Worm (Caenorhabditis elegans) whole organism, early embryonic: Measurements from ENCODE around the gene sec-24.1.

Experiments
- B0310.2 ChIP-seq: sonication (generic microtip); optimal IDR thresholded peaks from 2 replicates; lab custom pipeline; 2016; ENCODE audit warnings: mild to moderate bottlenecking, missing genetic modification characterization, missing compliant biosample characterization
- F13C5.2 ChIP-seq: sonication (generic microtip); optimal IDR thresholded peaks from 2 replicates; lab custom pipeline; 2017; ENCODE audit warnings: mild to moderate bottlenecking, missing genetic modification characterization, inconsistent platforms, missing compliant biosample characterization
- aly-1 ChIP-seq: sonication (generic microtip); optimal IDR thresholded peaks from 2 replicates; lab custom pipeline; 2016; ENCODE audit warnings: missing genetic modification characterization, missing compliant biosample characterization
- ama-1 ChIP-seq: fragments of 150-350 bp; optimal IDR thresholded peaks from 2 replicates; lab custom pipeline; 2014
- ceh-13 ChIP-seq: fragments of 200-800 bp; sonication (Bioruptor generic); optimal IDR thresholded peaks from 2 replicates; lab custom pipeline; 2018; ENCODE audit warnings: mild to moderate bottlenecking, missing genetic modification characterization, missing compliant biosample characterization
- ceh-36 ChIP-seq: sonication (generic microtip); optimal IDR thresholded peaks from 2 replicates; lab custom pipeline; 2016; ENCODE audit warnings: missing genetic modification characterization, inconsistent platforms, missing compliant biosample characterization
- ets-7 ChIP-seq: sonication (generic microtip); optimal IDR thresholded peaks from 2 replicates; lab custom pipeline; 2016; ENCODE audit warnings: missing genotype, missing genetic modification characterization, missing compliant biosample characterization
- flt-1 ChIP-seq: fragments of 200-800 bp; sonication (Bioruptor generic); IDR thresholded peaks from 2 replicates; pipeline ENCODE4 v1.3.6; 2022; ENCODE audit warnings: missing genetic modification characterization, missing compliant biosample characterization
- hmbx-1 ChIP-seq: sonication (generic microtip); optimal IDR thresholded peaks from 2 replicates; lab custom pipeline; 2016; ENCODE audit warnings: mild to moderate bottlenecking, missing genetic modification characterization, missing compliant biosample characterization
- hmg-4 ChIP-seq: fragments of 200-800 bp; sonication (Bioruptor generic); optimal IDR thresholded peaks from 2 replicates; lab custom pipeline; 2018; ENCODE audit warnings: mild to moderate bottlenecking, missing genetic modification characterization, missing compliant biosample characterization
- hnd-1 ChIP-seq: sonication (generic microtip); optimal IDR thresholded peaks from 2 replicates; lab custom pipeline; 2016; ENCODE audit warnings: missing genetic modification characterization, missing compliant biosample characterization
- pes-1 ChIP-seq: fragments of 200-800 bp; sonication (Bioruptor generic); IDR thresholded peaks from 2 replicates; pipeline ENCODE4 v1.3.6; 2022; ENCODE audit warnings: missing genetic modification reagents, missing genetic modification characterization, missing compliant biosample characterization
- scrt-1 ChIP-seq: fragments of 200-800 bp; sonication (Bioruptor generic); IDR thresholded peaks from 2 replicates; pipeline ENCODE4 v1.3.6; 2022; ENCODE audit warnings: missing genetic modification characterization, missing compliant biosample characterization
- sea-1 ChIP-seq: fragments of 200-800 bp; sonication (Bioruptor generic); conservative IDR thresholded peaks from 2 replicates; pipeline ENCODE4 v1.3.6; 2022; ENCODE audit warnings: missing genetic modification characterization, missing compliant biosample characterization
- tbx-11 ChIP-seq: fragments of 200-800 bp; sonication (Bioruptor generic); IDR thresholded peaks from 2 replicates; pipeline ENCODE4 v1.3.6; 2022; ENCODE audit warnings: missing genetic modification characterization, missing compliant biosample characterization
- tbx-37 ChIP-seq: fragments of 200-800 bp; sonication (Bioruptor generic); conservative IDR thresholded peaks from 2 replicates; pipeline ENCODE4 v1.3.6; 2022; ENCODE audit warnings: missing genetic modification reagents, missing genetic modification characterization, missing compliant biosample characterization
- tra-4 ChIP-seq: sonication (generic microtip); optimal IDR thresholded peaks from 2 replicates; lab custom pipeline; 2017; ENCODE audit warnings: missing genetic modification characterization, missing compliant biosample characterization

sec-24.1 gene

DNA sequence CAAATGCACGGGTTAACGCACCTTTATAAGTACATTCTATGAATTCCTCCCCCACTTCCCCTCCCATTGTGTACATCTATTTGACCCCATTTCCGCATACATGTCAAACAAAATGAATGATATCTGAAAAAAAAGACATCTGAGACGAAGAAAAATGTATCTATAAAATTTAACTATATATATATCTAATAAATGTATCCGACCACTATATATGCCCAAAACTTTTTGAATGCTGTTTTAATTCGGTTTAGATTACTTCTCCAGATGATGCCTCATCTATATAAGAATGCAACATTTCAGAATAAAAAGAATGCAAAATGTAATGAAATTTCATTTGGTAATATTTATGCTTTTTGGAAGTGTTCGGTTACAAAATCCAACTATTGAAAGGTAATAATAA lies 12.5 kb upstream of the sec-24.1 start, which contains the start of gene rib-1:
Gene rib-1 (plus strand): TSS at position 301 of the 400 bp plus-strand sequence.
- TF ChIP-seq ceh-13 (GFP tag; lab: Kevin White, UChicago) (no peak), sea-1 (GFP tag; lab: Robert Waterston, UW) (no peak), ama-1 (lab: Kevin White, UChicago) (no peak), hnd-1 (tag; lab: Kevin White, UChicago) (no peak), tra-4 (tag; lab: Kevin White, UChicago) (no peak), tbx-11 (GFP tag; lab: Robert Waterston, UW) (no peak), scrt-1 (GFP tag; lab: Robert Waterston, UW) (no peak)

DNA sequence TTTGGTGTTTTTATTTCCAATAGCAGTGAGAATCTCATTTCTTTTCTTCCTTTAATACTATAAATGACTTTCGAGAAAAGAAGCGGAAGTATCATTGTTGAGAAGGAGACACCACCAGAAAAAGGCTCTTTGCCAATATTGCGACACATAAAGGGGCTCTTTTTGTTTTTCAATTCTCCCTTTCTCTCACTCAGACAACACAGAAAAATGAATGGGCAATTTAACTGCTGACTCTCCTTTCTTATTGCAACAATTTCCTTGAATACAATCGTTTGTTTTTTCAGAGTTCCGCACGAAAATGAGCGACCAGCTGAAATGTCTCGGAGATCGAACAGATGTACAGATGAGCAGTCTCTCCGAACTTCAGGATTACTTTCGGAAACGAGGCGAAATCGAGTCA lies 8.3 kb upstream of the sec-24.1 start:
- TF ChIP-seq hmg-4 (GFP tag; lab: Kevin White, UChicago), result no peak
- TF ChIP-seq scrt-1 (GFP tag; lab: Robert Waterston, UW), result no peak
- TF ChIP-seq sea-1 (GFP tag; lab: Robert Waterston, UW), result no peak
- no peak for TF ChIP-seq ceh-13 (GFP tag; lab: Kevin White, UChicago)
- no peak for TF ChIP-seq hnd-1 (tag; lab: Kevin White, UChicago)
- no peak for TF ChIP-seq tbx-37 (GFP tag; lab: Robert Waterston, UW)
- no peak for TF ChIP-seq hmbx-1 (tag; lab: Kevin White, UChicago)
- TF ChIP-seq ets-7 (tag; lab: Kevin White, UChicago), result no peak
- no peak for TF ChIP-seq aly-1 (tag; lab: Kevin White, UChicago)
- no peak for TF ChIP-seq ceh-36
- TF ChIP-seq ama-1 (lab: Kevin White, UChicago), result no peak
- no peak for TF ChIP-seq B0310.2
- TF ChIP-seq tbx-11 (GFP tag; lab: Robert Waterston, UW), result no peak
- TF ChIP-seq pes-1, result no peak
- TF ChIP-seq F13C5.2 (tag; lab: Kevin White, UChicago), result no peak
- TF ChIP-seq tra-4 (tag; lab: Kevin White, UChicago), result no peak
- TF ChIP-seq flt-1 (GFP tag; lab: Robert Waterston, UW), result no peak

DNA sequence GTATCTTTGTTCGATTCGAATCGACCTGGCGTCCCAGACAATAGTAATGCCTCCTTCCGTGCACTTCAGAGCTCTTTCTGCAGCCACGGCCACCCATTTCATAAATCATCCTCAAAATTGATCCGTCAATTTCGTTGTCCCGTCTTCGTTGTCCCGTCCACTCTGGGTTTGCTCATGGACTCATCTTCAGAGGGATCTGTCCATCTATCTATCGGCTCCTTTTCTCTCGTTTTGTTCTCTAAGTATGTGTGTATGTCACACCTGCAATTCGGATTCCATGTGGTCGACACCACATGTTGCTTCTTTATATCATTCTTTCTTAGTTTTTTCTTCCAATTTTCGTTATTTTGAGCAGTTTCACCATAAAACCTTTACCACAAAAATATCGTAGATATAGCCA lies 6.5 kb upstream of the sec-24.1 start:
- no peak for TF ChIP-seq tra-4 (tag; lab: Kevin White, UChicago)
- TF ChIP-seq tbx-11 (GFP tag; lab: Robert Waterston, UW), result no peak
- TF ChIP-seq F13C5.2 (tag; lab: Kevin White, UChicago), result no peak
- no peak for TF ChIP-seq ama-1 (lab: Kevin White, UChicago)
- TF ChIP-seq ets-7 (tag; lab: Kevin White, UChicago), result no peak
- no peak for TF ChIP-seq sea-1 (GFP tag; lab: Robert Waterston, UW)
- no peak for TF ChIP-seq aly-1 (tag; lab: Kevin White, UChicago)
- TF ChIP-seq pes-1, result no peak

DNA sequence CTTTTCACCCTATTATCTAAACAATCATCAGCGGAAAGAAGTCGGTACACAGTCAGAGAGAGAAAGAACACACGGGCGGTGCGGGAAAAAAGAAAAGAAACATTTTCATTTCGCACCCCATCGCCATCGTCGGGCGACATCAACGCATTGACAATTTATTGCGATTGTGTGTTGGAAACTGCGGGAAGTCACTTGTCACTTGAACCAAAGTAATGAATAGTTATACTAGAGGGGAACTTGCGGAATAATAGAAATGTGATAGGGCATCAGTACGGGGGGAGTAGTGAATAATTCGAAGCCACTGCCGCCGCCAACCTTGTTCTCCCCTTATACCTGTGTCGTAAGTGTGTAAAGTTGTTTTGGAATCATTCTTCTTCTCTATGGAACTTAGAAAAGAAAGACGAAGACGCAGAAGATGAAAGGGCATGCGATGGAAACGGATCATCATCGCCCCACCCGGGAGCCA lies 5.4 kb upstream of the sec-24.1 start:
- TF ChIP-seq aly-1 (tag; lab: Kevin White, UChicago), result no peak

DNA sequence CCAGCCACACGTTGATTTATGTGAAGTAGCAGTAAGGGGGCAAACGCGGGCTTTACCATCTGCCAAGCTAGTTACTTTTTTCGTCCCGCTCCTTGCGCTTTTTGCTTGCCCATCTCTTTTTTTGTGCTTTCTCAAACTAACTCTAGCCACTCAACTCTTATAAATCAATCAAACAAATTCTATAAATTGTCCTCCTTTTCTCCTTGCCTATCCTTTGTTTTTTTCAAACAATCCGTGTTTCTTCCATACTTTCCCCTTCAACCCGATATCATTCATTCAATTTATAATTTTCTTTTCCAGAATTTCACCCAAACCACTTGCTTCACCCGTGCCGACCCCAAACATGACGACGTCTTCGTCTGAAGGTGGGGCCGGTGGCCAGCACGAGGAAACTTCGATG lies 4.2 kb upstream of the sec-24.1 start, which contains the start of gene srgp-1:
Gene srgp-1 (plus strand): TSS at position 301 of the 400 bp plus-strand sequence.
- TF ChIP-seq scrt-1 (GFP tag; lab: Robert Waterston, UW) (no peak), sea-1 (GFP tag; lab: Robert Waterston, UW) (no peak), ets-7 (tag; lab: Kevin White, UChicago) (no peak), tbx-11 (GFP tag; lab: Robert Waterston, UW) (no peak), hnd-1 (tag; lab: Kevin White, UChicago) (no peak), aly-1 (tag; lab: Kevin White, UChicago) (no peak), tbx-37 (GFP tag; lab: Robert Waterston, UW) (no peak), B0310.2 (no peak), flt-1 (GFP tag; lab: Robert Waterston, UW) (no peak), F13C5.2 (tag; lab: Kevin White, UChicago) (no peak), ama-1 (lab: Kevin White, UChicago) (no peak), pes-1 (no peak), ceh-13 (GFP tag; lab: Kevin White, UChicago) (no peak), hmg-4 (GFP tag; lab: Kevin White, UChicago) (no peak), ceh-36 (no peak), tra-4 (tag; lab: Kevin White, UChicago) (no peak), hmbx-1 (tag; lab: Kevin White, UChicago) (no peak)

DNA sequence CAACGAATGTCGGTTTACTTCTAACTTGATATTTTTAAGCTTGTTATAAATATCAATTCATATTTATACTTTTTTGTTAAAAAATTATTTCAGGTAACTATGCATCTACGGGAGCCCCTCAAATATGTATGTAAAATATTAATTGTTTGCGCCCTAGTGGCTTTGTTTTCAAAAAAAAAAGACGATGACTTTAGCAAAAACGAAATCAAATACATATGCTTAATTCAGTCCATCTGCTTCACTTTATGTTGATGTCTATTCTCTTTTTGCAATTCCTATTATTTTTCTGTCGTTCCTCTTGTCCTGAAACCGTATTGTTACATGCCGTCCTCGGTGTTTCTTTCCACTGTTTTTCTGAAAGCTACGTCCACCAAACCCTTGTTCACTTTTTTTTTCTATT lies 3.8 kb upstream of the sec-24.1 start:
- TF ChIP-seq scrt-1 (GFP tag; lab: Robert Waterston, UW), result no peak
- TF ChIP-seq B0310.2, result no peak
- TF ChIP-seq hmbx-1 (tag; lab: Kevin White, UChicago), result no peak
- TF ChIP-seq tbx-37 (GFP tag; lab: Robert Waterston, UW), result no peak
- no peak for TF ChIP-seq ceh-13 (GFP tag; lab: Kevin White, UChicago)
- TF ChIP-seq ama-1 (lab: Kevin White, UChicago), result no peak
- TF ChIP-seq hnd-1 (tag; lab: Kevin White, UChicago), result no peak
- no peak for TF ChIP-seq pes-1
- TF ChIP-seq F13C5.2 (tag; lab: Kevin White, UChicago), result no peak
- no peak for TF ChIP-seq sea-1 (GFP tag; lab: Robert Waterston, UW)
- TF ChIP-seq tbx-11 (GFP tag; lab: Robert Waterston, UW), result no peak
- TF ChIP-seq aly-1 (tag; lab: Kevin White, UChicago), result no peak

DNA sequence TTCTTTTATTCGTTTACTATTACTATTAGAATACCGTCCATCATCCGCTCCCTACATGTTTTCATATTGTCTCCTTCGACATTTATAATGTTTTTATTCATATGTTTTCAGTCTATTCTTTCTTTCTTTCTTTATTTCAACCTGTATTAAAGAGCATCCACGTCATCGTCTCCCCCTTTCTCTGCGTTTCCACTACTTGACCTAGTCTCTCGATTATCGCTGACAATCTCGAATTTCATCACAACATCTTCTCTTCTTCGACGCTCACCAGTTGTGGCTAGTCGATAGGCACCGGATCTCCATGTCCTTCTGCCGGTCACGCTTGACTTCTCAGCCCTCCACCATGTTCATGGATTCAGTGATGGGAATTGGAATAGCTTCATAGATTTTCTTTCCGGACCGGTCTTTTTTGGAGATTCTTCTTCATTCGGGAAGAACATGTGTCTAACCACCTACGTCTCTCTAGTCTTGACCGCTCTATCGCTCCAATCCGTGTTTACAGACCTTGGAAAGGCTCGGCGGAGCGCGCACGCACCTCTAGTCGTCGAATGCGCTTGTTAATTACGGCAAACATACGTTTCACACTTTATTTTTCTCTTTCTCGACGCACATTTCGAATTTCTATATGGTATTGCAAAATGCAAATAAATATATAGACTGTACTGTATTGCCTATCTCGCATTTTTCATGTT lies 2.4 kb upstream of the sec-24.1 start:
- TF ChIP-seq hnd-1 (tag; lab: Kevin White, UChicago) (no peak), tbx-11 (GFP tag; lab: Robert Waterston, UW) (no peak), ceh-13 (GFP tag; lab: Kevin White, UChicago) (no peak), F13C5.2 (tag; lab: Kevin White, UChicago) (no peak)
